Worm (Caenorhabditis elegans) whole organism, young adult: ENCODE results near the gene gtf-2A2.
A peak's percentile ranks its signal among the peaks of the same experiment; 100 is the strongest.

ENCODE experiments used
- B0261.1 ChIP-seq: sonication (generic microtip); optimal IDR thresholded peaks from 2 replicates; lab custom pipeline; 2016; ENCODE audit warnings: mild to moderate bottlenecking, missing genetic modification characterization, moderate library complexity, missing compliant biosample characterization
- C06A6.2 ChIP-seq: fragments of 200-800 bp; sonication (Bioruptor generic); conservative IDR thresholded peaks from 2 replicates; pipeline ENCODE4 v1.3.6; 2022; ENCODE audit warnings: missing genetic modification characterization, missing compliant biosample characterization
- F22D6.2 ChIP-seq: sonication (generic microtip); optimal IDR thresholded peaks from 2 replicates; lab custom pipeline; 2016; ENCODE audit warnings: mild to moderate bottlenecking, missing genetic modification characterization, missing compliant biosample characterization
- F37B4.10 ChIP-seq: fragments of 200-800 bp; sonication (Bioruptor generic); IDR thresholded peaks from 2 replicates; pipeline ENCODE4 v1.3.6; 2022; ENCODE audit warnings: missing genetic modification characterization, missing compliant biosample characterization
- F52B5.7 ChIP-seq: sonication (generic microtip); optimal IDR thresholded peaks from 2 replicates; lab custom pipeline; 2016; ENCODE audit warnings: mild to moderate bottlenecking, missing genetic modification characterization, missing compliant biosample characterization
- F55B11.4 ChIP-seq: sonication (generic microtip); optimal IDR thresholded peaks from 2 replicates; lab custom pipeline; 2016; ENCODE audit warnings: missing compliant biosample characterization, missing genetic modification characterization, borderline replicate concordance; ENCODE audit not compliant: insufficient read depth
- T26A5.8 ChIP-seq: sonication (generic microtip); optimal IDR thresholded peaks from 2 replicates; lab custom pipeline; 2016; ENCODE audit warnings: missing genetic modification characterization, missing compliant biosample characterization
- Y67H2A.10 ChIP-seq: fragments of 200-800 bp; sonication (Bioruptor generic); conservative IDR thresholded peaks from 2 replicates; pipeline ENCODE4 v1.3.6; 2022; ENCODE audit warnings: missing genetic modification reagents, missing genetic modification characterization, missing compliant biosample characterization
- atf-7 ChIP-seq: sonication (generic microtip); optimal IDR thresholded peaks from 2 replicates; lab custom pipeline; 2017; ENCODE audit warnings: mild to moderate bottlenecking, missing genetic modification characterization, missing compliant biosample characterization
- athp-1 ChIP-seq: sonication (generic microtip); optimal IDR thresholded peaks from 2 replicates; lab custom pipeline; 2017; ENCODE audit warnings: mild to moderate bottlenecking, missing genetic modification characterization, missing compliant biosample characterization
- attf-5 ChIP-seq: fragments of 200-800 bp; sonication (Bioruptor generic); optimal IDR thresholded peaks from 2 replicates; lab custom pipeline; 2018; ENCODE audit warnings: mild to moderate bottlenecking, missing genetic modification characterization, missing compliant biosample characterization
- attf-6 ChIP-seq: fragments of 200-800 bp; sonication (Bioruptor generic); IDR thresholded peaks from 2 replicates; pipeline ENCODE4 v1.3.6; 2022; ENCODE audit warnings: missing genetic modification reagents, missing genetic modification characterization, missing compliant biosample characterization
- ceh-100 ChIP-seq: fragments of 200-800 bp; sonication (Bioruptor generic); IDR thresholded peaks from 2 replicates; pipeline ENCODE4 v1.3.6; 2022; ENCODE audit warnings: missing genetic modification reagents, missing genetic modification characterization, missing compliant biosample characterization
- ceh-40 ChIP-seq: fragments of 200-800 bp; sonication (Bioruptor generic); IDR thresholded peaks from 2 replicates; pipeline ENCODE4 v1.3.6; 2022; ENCODE audit warnings: missing genetic modification characterization, missing compliant biosample characterization
- chd-7 ChIP-seq: sonication (generic microtip); optimal IDR thresholded peaks from 2 replicates; lab custom pipeline; 2016; ENCODE audit warnings: mild to moderate bottlenecking, missing genetic modification characterization, moderate library complexity, missing compliant biosample characterization
- dox-1 ChIP-seq: fragments of 200-800 bp; sonication (Bioruptor generic); IDR thresholded peaks from 2 replicates; pipeline ENCODE4 v1.3.6; 2022; ENCODE audit warnings: missing genetic modification reagents, missing genetic modification characterization, missing compliant biosample characterization
- dpl-1 ChIP-seq: fragments of 150-350 bp; optimal IDR thresholded peaks from 2 replicates; lab custom pipeline; 2014; ENCODE audit warnings: missing biosample characterization, missing genetic modification reagents, missing genetic modification characterization
- ets-4 ChIP-seq: fragments of 200-800 bp; sonication (Bioruptor generic); optimal IDR thresholded peaks from 2 replicates; lab custom pipeline; 2018; ENCODE audit warnings: mild to moderate bottlenecking, missing genetic modification characterization, missing compliant biosample characterization
- gei-17 ChIP-seq: fragments of 200-800 bp; sonication (Bioruptor generic); optimal IDR thresholded peaks from 2 replicates; lab custom pipeline; 2018; ENCODE audit warnings: mild to moderate bottlenecking, missing genetic modification characterization, missing compliant biosample characterization
- hmg-1.2 ChIP-seq: fragments of 200-800 bp; sonication (Bioruptor generic); IDR thresholded peaks from 2 replicates; pipeline ENCODE4 v1.3.6; 2022; ENCODE audit warnings: missing genetic modification reagents, missing genetic modification characterization, missing compliant biosample characterization
- hmg-20 ChIP-seq: fragments of 200-800 bp; sonication (Bioruptor generic); IDR thresholded peaks from 2 replicates; pipeline ENCODE4 v1.3.6; 2022; ENCODE audit warnings: missing genetic modification reagents, missing genetic modification characterization, missing compliant biosample characterization
- let-526 ChIP-seq: fragments of 200-800 bp; sonication (Bioruptor generic); IDR thresholded peaks from 2 replicates; pipeline ENCODE4 v1.3.6; 2022; ENCODE audit warnings: missing genetic modification reagents, missing genetic modification characterization, missing compliant biosample characterization
- lin-35 ChIP-seq, 3 experiments: fragments of 150-350 bp in 2 of 3; sonication (generic microtip) in 1 of 3; optimal IDR thresholded peaks; 2 replicates each; lab custom pipeline; 2014 to 2018; ENCODE audit warnings: missing biosample characterization in 3 of 3, missing genetic modification characterization in 3 of 3, missing genetic modification reagents in 3 of 3
- lin-40 ChIP-seq: sonication (generic microtip); optimal IDR thresholded peaks from 2 replicates; lab custom pipeline; 2016; ENCODE audit warnings: missing genetic modification characterization, mild to moderate bottlenecking, missing compliant biosample characterization, missing genotype, missing genetic modification reagents
- lir-1 ChIP-seq: fragments of 200-800 bp; sonication (Bioruptor generic); conservative IDR thresholded peaks from 2 replicates; pipeline ENCODE4 v1.3.6; 2022; ENCODE audit warnings: missing genetic modification reagents, missing genetic modification characterization, missing compliant biosample characterization
- lsy-27 ChIP-seq: sonication (generic microtip); optimal IDR thresholded peaks from 2 replicates; lab custom pipeline; 2017; ENCODE audit warnings: missing genetic modification characterization, mild to moderate bottlenecking, missing compliant biosample characterization, antibody characterized with exemption, missing genotype, borderline replicate concordance; ENCODE audit not compliant: insufficient read depth
- madf-6 ChIP-seq: fragments of 200-800 bp; sonication (Bioruptor generic); IDR thresholded peaks from 2 replicates; pipeline ENCODE4 v1.3.6; 2022; ENCODE audit warnings: missing genetic modification reagents, missing genetic modification characterization, missing compliant biosample characterization
- madf-8 ChIP-seq: fragments of 200-800 bp; sonication (Bioruptor generic); conservative IDR thresholded peaks from 2 replicates; pipeline ENCODE4 v1.3.6; 2022; ENCODE audit warnings: missing genetic modification reagents, missing genetic modification characterization, missing compliant biosample characterization
- mcd-1 ChIP-seq: fragments of 200-800 bp; sonication (Bioruptor generic); IDR thresholded peaks from 2 replicates; pipeline ENCODE4 v1.3.6; 2022; ENCODE audit warnings: missing genetic modification reagents, missing genetic modification characterization, missing compliant biosample characterization
- mxl-1 ChIP-seq: sonication (generic microtip); optimal IDR thresholded peaks from 2 replicates; lab custom pipeline; 2016; ENCODE audit warnings: missing genetic modification characterization, missing compliant biosample characterization
- nhr-27 ChIP-seq: fragments of 200-800 bp; sonication (Bioruptor generic); optimal IDR thresholded peaks from 2 replicates; lab custom pipeline; 2018; ENCODE audit warnings: mild to moderate bottlenecking, missing genetic modification characterization, moderate library complexity, missing compliant biosample characterization
- nhr-80 ChIP-seq: sonication (generic microtip); optimal IDR thresholded peaks from 2 replicates; lab custom pipeline; 2016; ENCODE audit warnings: missing genetic modification characterization, missing compliant biosample characterization
- nhr-90 ChIP-seq: sonication (generic microtip); optimal IDR thresholded peaks from 2 replicates; lab custom pipeline; 2016; ENCODE audit warnings: missing genotype, mild to moderate bottlenecking, missing genetic modification characterization, missing compliant biosample characterization
- pha-4 ChIP-seq: fragments of 150-350 bp; sonication (generic microtip); optimal IDR thresholded peaks from 2 replicates; lab custom pipeline; 2014; ENCODE audit warnings: missing biosample characterization, missing genetic modification reagents, missing genetic modification characterization
- repo-1 ChIP-seq: sonication (generic microtip); optimal IDR thresholded peaks from 2 replicates; lab custom pipeline; 2017; ENCODE audit warnings: mild to moderate bottlenecking, missing genetic modification characterization, missing compliant biosample characterization
- rpc-1 ChIP-seq, 2 experiments: fragments of 150-350 bp in 1 of 2; sonication (generic microtip) in 1 of 2; optimal IDR thresholded peaks; 2 replicates each; lab custom pipeline; 2014 to 2018; ENCODE audit warnings: missing biosample characterization in 1 of 2, missing genetic modification characterization in 1 of 2, missing genetic modification reagents in 1 of 2, missing genotype in 1 of 2
- sdz-38 ChIP-seq: sonication (generic microtip); optimal IDR thresholded peaks from 2 replicates; lab custom pipeline; 2016; ENCODE audit warnings: missing genotype, missing genetic modification characterization, missing compliant biosample characterization
- sea-2 ChIP-seq: fragments of 200-800 bp; sonication (Bioruptor generic); IDR thresholded peaks from 2 replicates; pipeline ENCODE4 v1.3.6; 2022; ENCODE audit warnings: missing genetic modification characterization, missing compliant biosample characterization
- snpc-1.1 ChIP-seq: sonication (generic microtip); optimal IDR thresholded peaks from 2 replicates; lab custom pipeline; 2017; ENCODE audit warnings: missing genetic modification characterization, mild to moderate bottlenecking, missing compliant biosample characterization, antibody characterized with exemption, moderate library complexity, missing genotype, missing genetic modification reagents; ENCODE audit not compliant: insufficient read depth
- snpc-1.3 ChIP-seq: sonication (generic microtip); optimal IDR thresholded peaks from 2 replicates; lab custom pipeline; 2017; ENCODE audit warnings: missing genetic modification characterization, mild to moderate bottlenecking, missing compliant biosample characterization, antibody characterized with exemption, moderate library complexity, missing genotype, missing genetic modification reagents; ENCODE audit not compliant: insufficient read depth
- snpc-3.4 ChIP-seq: sonication (generic microtip); optimal IDR thresholded peaks from 2 replicates; lab custom pipeline; 2017; ENCODE audit warnings: missing genetic modification characterization, mild to moderate bottlenecking, missing compliant biosample characterization, antibody characterized with exemption, moderate library complexity, missing genotype, missing genetic modification reagents
- unc-62 ChIP-seq: fragments of 150-350 bp; optimal IDR thresholded peaks from 2 replicates; lab custom pipeline; 2014; ENCODE audit warnings: missing biosample characterization, missing genetic modification reagents, missing genetic modification characterization
- zfh-2 ChIP-seq: fragments of 200-800 bp; sonication (Bioruptor generic); conservative IDR thresholded peaks from 2 replicates; pipeline ENCODE4 v1.3.6; 2022; ENCODE audit warnings: missing genetic modification reagents, missing genetic modification characterization, missing compliant biosample characterization
- zim-3 ChIP-seq: sonication (generic microtip); optimal IDR thresholded peaks from 2 replicates; lab custom pipeline; 2017; ENCODE audit warnings: mild to moderate bottlenecking, missing genetic modification characterization, moderate library complexity, missing compliant biosample characterization
- ztf-18 ChIP-seq: sonication (generic microtip); optimal IDR thresholded peaks from 2 replicates; lab custom pipeline; 2016; ENCODE audit warnings: missing genotype, mild to moderate bottlenecking, missing genetic modification characterization, missing compliant biosample characterization
- ztf-26 ChIP-seq: sonication (generic microtip); optimal IDR thresholded peaks from 2 replicates; lab custom pipeline; 2017; ENCODE audit warnings: missing genetic modification characterization, missing compliant biosample characterization
- ztf-3 ChIP-seq: fragments of 200-800 bp; sonication (Bioruptor generic); optimal IDR thresholded peaks from 2 replicates; lab custom pipeline; 2018; ENCODE audit warnings: mild to moderate bottlenecking, missing genetic modification characterization, missing compliant biosample characterization
- ztf-6 ChIP-seq: fragments of 200-800 bp; sonication (Bioruptor generic); IDR thresholded peaks from 2 replicates; pipeline ENCODE4 v1.3.6; 2022; ENCODE audit warnings: missing genetic modification reagents, missing genetic modification characterization, missing compliant biosample characterization

The gtf-2A2 gene

DNA sequence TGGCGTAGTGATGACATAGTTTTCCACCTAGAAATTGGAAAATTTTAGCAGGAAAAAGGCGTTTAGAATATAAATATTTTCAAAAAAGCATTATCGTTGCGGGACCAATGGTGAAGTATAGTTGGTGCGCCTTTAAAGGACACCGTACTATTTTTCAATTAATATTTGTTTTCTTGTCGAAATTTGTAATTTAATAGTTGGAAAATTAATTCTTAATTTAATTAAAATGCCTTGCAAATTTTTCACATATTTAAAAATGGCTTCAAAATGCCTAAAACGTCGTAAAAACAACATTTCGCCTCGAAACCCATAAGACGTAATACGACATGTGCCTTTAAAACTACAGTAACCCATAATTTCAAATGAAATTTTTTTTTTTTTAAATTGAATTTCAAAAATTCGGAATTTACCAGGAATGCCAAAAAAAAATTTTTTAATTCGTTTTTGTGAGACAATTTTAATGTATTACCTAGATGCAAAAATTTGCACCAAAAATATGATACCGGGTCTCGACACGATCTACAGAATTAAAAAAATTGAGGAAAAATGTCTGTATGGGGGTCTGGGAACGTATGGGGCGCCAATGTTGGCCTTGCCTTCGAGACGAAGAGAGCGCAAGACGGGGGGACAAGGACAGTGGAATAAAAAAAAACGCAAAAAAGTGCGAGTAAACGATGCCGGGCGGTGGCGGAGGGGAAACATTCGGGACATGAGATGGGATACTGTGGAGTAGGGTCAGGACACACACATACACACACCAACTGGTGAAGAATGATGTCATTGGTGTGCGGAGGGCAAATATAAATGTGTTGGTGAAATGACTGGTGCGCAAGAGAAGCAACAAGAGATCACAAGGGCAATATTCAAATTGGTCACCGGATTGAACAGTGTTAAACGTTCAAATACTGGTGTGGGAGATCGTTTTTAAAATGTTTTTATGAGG lies 48.9 kb upstream of the gtf-2A2 start, which contains the start of gene aakg-1 (continued):
- TF ChIP-seq F55B11.4 (tag; lab: Kevin White, UChicago) (no peak), nhr-27 (tag; lab: Kevin White, UChicago) (no peak), hmg-1.2 (GFP tag; lab: Robert Waterston, UW) (no peak), hmg-20 (GFP tag; lab: Robert Waterston, UW) (no peak), ceh-100 (no peak), ceh-40 (GFP tag; lab: Robert Waterston, UW) (no peak), T26A5.8 (tag; lab: Kevin White, UChicago) (no peak), athp-1 (tag; lab: Kevin White, UChicago) (no peak), rpc-1 (optimal IDR thresholded peaks at IDR 0.05; lab: Kevin White, UChicago) (no peak), rpc-1 (tag; optimal IDR thresholded peaks at IDR 0.05; lab: Kevin White, UChicago) (no peak), mxl-1 (tag; lab: Kevin White, UChicago) (no peak), nhr-80 (no peak), ztf-18 (tag; lab: Kevin White, UChicago) (no peak), ztf-26 (tag; lab: Kevin White, UChicago) (no peak), atf-7 (tag; lab: Kevin White, UChicago) (no peak), attf-5 (GFP tag; lab: Kevin White, UChicago) (no peak), F37B4.10 (GFP tag; lab: Robert Waterston, UW) (no peak), snpc-1.1 (tag; lab: Kevin White, UChicago) (no peak), attf-6 (GFP tag; lab: Robert Waterston, UW) (no peak), let-526 (no peak), madf-8 (peak; percentile 66; the same call in 1 of the 2 replicates), dpl-1 (no peak), ets-4 (GFP tag; lab: Kevin White, UChicago) (no peak), lsy-27 (tag; lab: Kevin White, UChicago) (no peak), unc-62 (GFP tag; lab: Kevin White, UChicago) (no peak), ztf-6 (GFP tag; lab: Robert Waterston, UW) (no peak), F52B5.7 (tag; lab: Kevin White, UChicago) (no peak), snpc-1.3 (tag; lab: Kevin White, UChicago) (peak; percentile 1), mcd-1 (no peak), sdz-38 (tag; lab: Kevin White, UChicago) (no peak), sea-2 (no peak), B0261.1 (tag; lab: Kevin White, UChicago) (no peak), Y67H2A.10 (GFP tag; lab: Robert Waterston, UW) (no peak), ztf-3 (GFP tag; lab: Kevin White, UChicago) (no peak), F22D6.2 (tag; lab: Kevin White, UChicago) (no peak), zim-3 (no peak), dox-1 (GFP tag; lab: Robert Waterston, UW) (no peak)

- TF ChIP-seq lin-35 (GFP tag; optimal IDR thresholded peaks at IDR 0.05; lab: Kevin White, UChicago) = peak in 1 of 3 experiments; percentile 85
- no peak for TF ChIP-seq ets-4 (GFP tag; lab: Kevin White, UChicago)
- no peak for TF ChIP-seq snpc-3.4 (tag; lab: Kevin White, UChicago)
- TF ChIP-seq repo-1 (tag; lab: Kevin White, UChicago) = no peak
- TF ChIP-seq nhr-90 (tag; lab: Kevin White, UChicago) = no peak
- peak; percentile 86 for TF ChIP-seq chd-7 (tag; lab: Kevin White, UChicago)
- peak; percentile 90 for TF ChIP-seq lin-40 (tag; lab: Kevin White, UChicago)
- peak; percentile 40 for TF ChIP-seq pha-4 (tag; lab: Kevin White, UChicago)
- no peak for TF ChIP-seq let-526
- TF ChIP-seq zfh-2 (GFP tag; lab: Robert Waterston, UW) = peak; percentile 83
- TF ChIP-seq C06A6.2 (GFP tag; lab: Robert Waterston, UW) = peak; percentile 82
- TF ChIP-seq lir-1 (GFP tag; lab: Robert Waterston, UW) = no peak
- no peak for TF ChIP-seq madf-6 (GFP tag; lab: Robert Waterston, UW)
- TF ChIP-seq gei-17 (GFP tag; lab: Kevin White, UChicago) = no peak
Measured at ce11 chrIII:12583466-12583865, 41.1 kb upstream of the gtf-2A2 start.
